Fruit fly (Drosophila melanogaster) whole organism, embryonic: ENCODE measurements around the gene chrb.

Source experiments
- CG10543 ChIP-seq: fragments of 200-800 bp; sonication (Bioruptor generic); optimal IDR thresholded peaks from 3 replicates; lab custom pipeline; 2017; ENCODE audit warnings: missing biosample characterization, mild to moderate bottlenecking, missing genetic modification characterization, moderate library complexity
- CG11456 ChIP-seq: fragments of 200-800 bp; sonication (Bioruptor generic); IDR thresholded peaks from 3 replicates; pipeline ENCODE4 v1.3.6; 2022; ENCODE audit warnings: missing biosample characterization, missing genetic modification characterization
- CG11560 ChIP-seq: fragments of 200-800 bp; sonication (Bioruptor generic); IDR thresholded peaks from 3 replicates; pipeline ENCODE4 v1.3.6; 2022; ENCODE audit warnings: missing biosample characterization, missing genetic modification characterization
- CG12744 ChIP-seq: fragments of 200-800 bp; sonication (Bioruptor generic); optimal IDR thresholded peaks from 2 replicates; lab custom pipeline; 2016; ENCODE audit warnings: missing biosample characterization, missing genetic modification characterization
- CG14441 ChIP-seq: fragments of 200-800 bp; sonication (Bioruptor generic); IDR thresholded peaks from 2 replicates; pipeline ENCODE4 v1.3.6; 2022; ENCODE audit warnings: missing biosample characterization, missing genetic modification characterization
- CG14965 ChIP-seq: fragments of 200-800 bp; sonication (Bioruptor generic); optimal IDR thresholded peaks from 2 replicates; lab custom pipeline; 2016; ENCODE audit warnings: missing biosample characterization, missing genetic modification characterization, borderline replicate concordance
- CG15073 ChIP-seq: fragments of 200-800 bp; sonication (Bioruptor generic); optimal IDR thresholded peaks from 2 replicates; lab custom pipeline; 2016; ENCODE audit warnings: missing biosample characterization, missing genetic modification characterization
- CG17612 ChIP-seq: fragments of 200-800 bp; sonication (Bioruptor generic); IDR thresholded peaks from 2 replicates; pipeline ENCODE4 v1.3.6; 2022; ENCODE audit warnings: missing biosample characterization, missing genetic modification characterization
- CG18262 ChIP-seq: fragments of 200-800 bp; optimal IDR thresholded peaks from 3 replicates; lab custom pipeline; 2019; ENCODE audit warnings: missing biosample characterization, mild to moderate bottlenecking, missing genetic modification characterization, moderate library complexity
- CG30020 ChIP-seq: fragments of 200-800 bp; optimal IDR thresholded peaks from 2 replicates; lab custom pipeline; 2019; ENCODE audit warnings: missing biosample characterization, mild to moderate bottlenecking, missing genetic modification characterization, moderate library complexity
- CG30403 ChIP-seq: fragments of 200-800 bp; sonication (Bioruptor generic); optimal IDR thresholded peaks from 3 replicates; lab custom pipeline; 2016; ENCODE audit warnings: missing biosample characterization, missing genetic modification characterization
- CG32767 ChIP-seq: fragments of 200-800 bp; sonication (Bioruptor generic); IDR thresholded peaks from 2 replicates; pipeline ENCODE4 v1.3.6; 2022; ENCODE audit warnings: missing biosample characterization, missing genetic modification characterization
- CG33557 ChIP-seq: fragments of 200-800 bp; sonication (Bioruptor generic); optimal IDR thresholded peaks from 2 replicates; lab custom pipeline; 2019; ENCODE audit warnings: missing biosample characterization, mild to moderate bottlenecking, missing genetic modification characterization, moderate library complexity
- CG4707 ChIP-seq: fragments of 200-800 bp; sonication (Bioruptor generic); optimal IDR thresholded peaks from 2 replicates; lab custom pipeline; 2018; ENCODE audit warnings: missing biosample characterization, mild to moderate bottlenecking, missing genetic modification characterization, moderate library complexity
- CG6765 ChIP-seq: fragments of 200-800 bp; sonication (Bioruptor generic); optimal IDR thresholded peaks from 3 replicates; lab custom pipeline; 2017; ENCODE audit warnings: missing biosample characterization, mild to moderate bottlenecking, missing genetic modification characterization
- CG7357 ChIP-seq: fragments of 200-800 bp; sonication (Bioruptor generic); IDR thresholded peaks from 3 replicates; pipeline ENCODE4 v1.3.6; 2022; ENCODE audit warnings: missing biosample characterization, missing genetic modification characterization
- CG8478 ChIP-seq: fragments of >200 bp; optimal IDR thresholded peaks from 2 replicates; lab custom pipeline; 2018
- CG8765 ChIP-seq: fragments of 200-800 bp; sonication (Bioruptor generic); IDR thresholded peaks from 2 replicates; pipeline ENCODE4 v1.3.6; 2022; ENCODE audit warnings: missing biosample characterization, missing genetic modification characterization
- CG9727 ChIP-seq: fragments of 200-800 bp; sonication (Bioruptor generic); optimal IDR thresholded peaks from 3 replicates; lab custom pipeline; 2017; ENCODE audit warnings: missing biosample characterization, mild to moderate bottlenecking, missing genetic modification characterization
- D ChIP-seq, 2 experiments: fragments of 200-800 bp in 1 of 2; fragments of >200 bp in 1 of 2; sonication (Bioruptor generic) in 1 of 2; optimal IDR thresholded peaks; 2 replicates in 1 of 2; 3 replicates in 1 of 2; lab custom pipeline; 2017; ENCODE audit warnings: mild to moderate bottlenecking in 1 of 2, missing biosample characterization in 1 of 2, missing genetic modification characterization in 1 of 2, missing genetic modification reagents in 1 of 2
- Dref ChIP-seq: fragments of 200-800 bp; sonication (Bioruptor generic); IDR thresholded peaks from 2 replicates; pipeline ENCODE4 v1.3.6; 2022; ENCODE audit warnings: missing biosample characterization, missing genetic modification characterization
- Drgx ChIP-seq: fragments of 200-800 bp; sonication (Bioruptor generic); IDR thresholded peaks from 2 replicates; pipeline ENCODE4 v1.3.6; 2022; ENCODE audit warnings: missing biosample characterization, missing genetic modification characterization
- ERR ChIP-seq: fragments of 200-800 bp; sonication (Bioruptor generic); optimal IDR thresholded peaks from 2 replicates; lab custom pipeline; 2016; ENCODE audit warnings: missing biosample characterization, missing genetic modification characterization
- Fer1 ChIP-seq: fragments of 200-800 bp; sonication (Bioruptor generic); optimal IDR thresholded peaks from 2 replicates; lab custom pipeline; 2017; ENCODE audit warnings: missing biosample characterization, mild to moderate bottlenecking, missing genetic modification characterization
- Gsc ChIP-seq: fragments of 200-800 bp; sonication (Bioruptor generic); IDR thresholded peaks from 2 replicates; pipeline ENCODE4 v1.3.6; 2022; ENCODE audit warnings: missing biosample characterization, missing genetic modification characterization
- HHEX ChIP-seq: fragments of 200-800 bp; sonication (Bioruptor generic); optimal IDR thresholded peaks from 3 replicates; lab custom pipeline; 2017; ENCODE audit warnings: missing biosample characterization, mild to moderate bottlenecking, missing genetic modification characterization, missing genetic modification reagents
- HLH4C ChIP-seq: fragments of 200-800 bp; sonication (Bioruptor generic); IDR thresholded peaks from 3 replicates; pipeline ENCODE4 v1.3.6; 2022; ENCODE audit warnings: missing biosample characterization, missing genetic modification characterization; ENCODE audit not compliant: partially characterized antibody
- Hsf ChIP-seq: fragments of 200-800 bp; sonication (Bioruptor generic); optimal IDR thresholded peaks from 3 replicates; lab custom pipeline; 2016; ENCODE audit warnings: missing biosample characterization, missing genetic modification characterization
- Poxn ChIP-seq: fragments of 200-800 bp; sonication (Bioruptor generic); IDR thresholded peaks from 2 replicates; pipeline ENCODE4 v1.3.6; 2022; ENCODE audit warnings: missing biosample characterization, missing genetic modification characterization
- Rfx ChIP-seq: fragments of 200-800 bp; sonication (Bioruptor generic); IDR thresholded peaks from 2 replicates; pipeline ENCODE4 v1.3.6; 2022; ENCODE audit warnings: missing biosample characterization, missing genetic modification characterization
- Rx ChIP-seq: fragments of 200-800 bp; sonication (Bioruptor generic); IDR thresholded peaks from 2 replicates; pipeline ENCODE4 v1.3.6; 2022; ENCODE audit warnings: missing biosample characterization, missing genetic modification characterization
- Sox102F ChIP-seq: fragments of 200-800 bp; sonication (Bioruptor generic); optimal IDR thresholded peaks from 2 replicates; lab custom pipeline; 2018; ENCODE audit warnings: missing biosample characterization, mild to moderate bottlenecking, missing genetic modification characterization, moderate library complexity
- ato ChIP-seq: fragments of 200-800 bp; sonication (Bioruptor generic); IDR thresholded peaks from 2 replicates; pipeline ENCODE4 v1.3.6; 2022; ENCODE audit warnings: missing biosample characterization, missing genetic modification characterization; ENCODE audit not compliant: partially characterized antibody
- cas ChIP-seq: fragments of 200-800 bp; sonication (Bioruptor generic); IDR thresholded peaks from 2 replicates; pipeline ENCODE4 v1.3.6; 2022; ENCODE audit warnings: missing biosample characterization, missing genetic modification characterization
- chinmo ChIP-seq: fragments of 200-800 bp; sonication (Bioruptor generic); IDR thresholded peaks from 4 replicates; pipeline ENCODE4 v1.3.6; 2022; ENCODE audit warnings: missing biosample characterization, missing genetic modification characterization; ENCODE audit not compliant: partially characterized antibody
- crp ChIP-seq, 2 experiments: fragments of 200-800 bp; sonication (Bioruptor generic); optimal IDR thresholded peaks; 2 replicates in 1 of 2; 3 replicates in 1 of 2; lab custom pipeline; 2017; ENCODE audit warnings: missing biosample characterization in 2 of 2, missing genetic modification characterization in 2 of 2, mild to moderate bottlenecking in 1 of 2, moderate library complexity in 1 of 2
- eve ChIP-seq, 2 experiments: fragments of >200 bp; optimal IDR thresholded peaks; 2 replicates each; lab custom pipeline; 2017; ENCODE audit warnings: missing biosample characterization in 2 of 2, missing genetic modification characterization in 2 of 2
- eyg ChIP-seq: fragments of 200-800 bp; sonication (Bioruptor generic); optimal IDR thresholded peaks from 3 replicates; lab custom pipeline; 2016; ENCODE audit warnings: missing biosample characterization, missing genetic modification characterization
- gce ChIP-seq: fragments of 200-800 bp; sonication (Bioruptor generic); IDR thresholded peaks from 3 replicates; pipeline ENCODE4 v1.3.6; 2022; ENCODE audit warnings: missing biosample characterization, missing genetic modification characterization
- jumu ChIP-seq: fragments of 200-800 bp; sonication (Bioruptor generic); optimal IDR thresholded peaks from 3 replicates; lab custom pipeline; 2016; ENCODE audit warnings: missing biosample characterization, missing genetic modification characterization
- kay ChIP-seq: fragments of 200-800 bp; sonication (Bioruptor generic); optimal IDR thresholded peaks from 2 replicates; lab custom pipeline; 2016; ENCODE audit warnings: missing biosample characterization, missing genetic modification characterization
- lab ChIP-seq: fragments of 200-800 bp; sonication (Bioruptor generic); optimal IDR thresholded peaks from 3 replicates; lab custom pipeline; 2017; ENCODE audit warnings: missing biosample characterization, missing genetic modification characterization, mild to moderate bottlenecking, moderate library complexity, missing genetic modification reagents
- org-1 ChIP-seq: fragments of 200-800 bp; sonication (Bioruptor generic); optimal IDR thresholded peaks from 2 replicates; lab custom pipeline; 2017; ENCODE audit warnings: missing biosample characterization, missing genetic modification characterization
- peb ChIP-seq: fragments of 200-800 bp; sonication (Bioruptor generic); IDR thresholded peaks from 2 replicates; pipeline ENCODE4 v1.3.6; 2022; ENCODE audit warnings: missing biosample characterization, missing genetic modification characterization
- psq ChIP-seq: fragments of 200-800 bp; sonication (Bioruptor generic); optimal IDR thresholded peaks from 2 replicates; lab custom pipeline; 2017; ENCODE audit warnings: missing biosample characterization, missing genetic modification characterization
- salm ChIP-seq: fragments of 200-800 bp; sonication (Bioruptor generic); optimal IDR thresholded peaks from 2 replicates; lab custom pipeline; 2018; ENCODE audit warnings: missing biosample characterization, mild to moderate bottlenecking, missing genetic modification characterization
- sens-2 ChIP-seq: fragments of 200-800 bp; sonication (Bioruptor generic); IDR thresholded peaks from 2 replicates; pipeline ENCODE4 v1.3.6; 2022; ENCODE audit warnings: missing biosample characterization, missing genetic modification characterization
- toy ChIP-seq: fragments of 200-800 bp; sonication (Bioruptor generic); IDR thresholded peaks from 2 replicates; pipeline ENCODE4 v1.3.6; 2022; ENCODE audit warnings: missing biosample characterization, missing genetic modification characterization
- unpg ChIP-seq: fragments of 200-800 bp; sonication (Bioruptor generic); optimal IDR thresholded peaks from 3 replicates; lab custom pipeline; 2018; ENCODE audit warnings: missing biosample characterization, mild to moderate bottlenecking, missing genetic modification characterization, moderate library complexity
- zen ChIP-seq: fragments of 200-800 bp; sonication (Bioruptor generic); optimal IDR thresholded peaks from 3 replicates; lab custom pipeline; 2018; ENCODE audit warnings: missing biosample characterization, mild to moderate bottlenecking, missing genetic modification characterization, moderate library complexity

The chrb gene

dm6 chr3L:11491222-11491873 is 4.0 kb downstream of the chrb start (continued):
- TF ChIP-seq eve (GFP tag; optimal IDR thresholded peaks at IDR 0.05; lab: Kevin White, UChicago) = no peak
- TF ChIP-seq gce (GFP tag; lab: Robert Waterston, UW) = no peak
- peak; percentile 21 for TF ChIP-seq CG15073 (GFP tag; lab: Kevin White, UChicago)
- TF ChIP-seq Poxn = no peak
- peak; percentile 77 for TF ChIP-seq Rfx (GFP tag; lab: Robert Waterston, UW)
- TF ChIP-seq peb = 0 out of 2 replicates have a peak, but pooled peaks have one; percentile 12
- TF ChIP-seq Sox102F (GFP tag; lab: Kevin White, UChicago) = peak; percentile 67
- TF ChIP-seq cas (GFP tag; lab: Robert Waterston, UW) = no peak
- no peak for TF ChIP-seq CG12744 (GFP tag; lab: Kevin White, UChicago)
- no peak for TF ChIP-seq toy
- TF ChIP-seq CG11456 (GFP tag; lab: Robert Waterston, UW) = no peak; the same call in 2 of the 3 replicates
- peak; percentile 69 for TF ChIP-seq CG30403 (GFP tag; lab: Kevin White, UChicago)
- TF ChIP-seq Hsf = peak; percentile 43
- no peak for TF ChIP-seq CG11560 (tag; lab: Robert Waterston, UW)
- no peak for TF ChIP-seq CG4707
- TF ChIP-seq lab (GFP tag; lab: Kevin White, UChicago) = peak; percentile 82
- peak; percentile 42; the same call in 1 of the 3 replicates for TF ChIP-seq CG7357 (GFP tag; lab: Robert Waterston, UW)
- no peak for TF ChIP-seq kay (GFP tag; lab: Kevin White, UChicago)
- no peak for TF ChIP-seq ato
- TF ChIP-seq CG8765 = no peak
- no peak for TF ChIP-seq crp (GFP tag; optimal IDR thresholded peaks at IDR 0.05; lab: Kevin White, UChicago)
- TF ChIP-seq CG18262 (tag; lab: Kevin White, UChicago) = peak; percentile 66
- TF ChIP-seq sens-2 (GFP tag; lab: Robert Waterston, UW) = no peak
- peak; percentile 23 for TF ChIP-seq ERR (GFP tag; lab: Kevin White, UChicago)
- no peak for TF ChIP-seq CG6765 (GFP tag; lab: Kevin White, UChicago)
- TF ChIP-seq CG9727 = peak; percentile 20
- peak; percentile 37 for TF ChIP-seq CG10543 (GFP tag; lab: Kevin White, UChicago)
- TF ChIP-seq CG8478 (lab: Kevin White, UChicago) = no peak
- TF ChIP-seq HLH4C = peak; percentile 33; the same call in 1 of the 3 replicates
- TF ChIP-seq zen = peak; percentile 25
- TF ChIP-seq D (optimal IDR thresholded peaks at IDR 0.05; lab: Kevin White, UChicago) = peak; percentile 50
- no peak for TF ChIP-seq D (GFP tag; optimal IDR thresholded peaks at IDR 0.05; lab: Kevin White, UChicago)
- no peak for TF ChIP-seq Dref (GFP tag; lab: Robert Waterston, UW)
- peak; percentile 32 for TF ChIP-seq org-1 (GFP tag; lab: Kevin White, UChicago)
- peak; percentile 42 for TF ChIP-seq eyg
- peak; percentile 49; the same call in 1 of the 2 replicates for TF ChIP-seq CG32767 (GFP tag; lab: Robert Waterston, UW)
- no peak for TF ChIP-seq chinmo
- TF ChIP-seq unpg (GFP tag; lab: Kevin White, UChicago) = peak; percentile 64
- no peak for TF ChIP-seq psq (GFP tag; lab: Kevin White, UChicago)
- peak; percentile 78 for TF ChIP-seq CG14441 (GFP tag; lab: Robert Waterston, UW)
- no peak for TF ChIP-seq Gsc
- peak; percentile 62 for TF ChIP-seq Fer1 (GFP tag; lab: Kevin White, UChicago)
- TF ChIP-seq HHEX (GFP tag; lab: Kevin White, UChicago) = peak; percentile 48
- no peak for TF ChIP-seq CG30020 (tag; lab: Kevin White, UChicago)
- TF ChIP-seq CG14965 = no peak
- TF ChIP-seq CG17612 (GFP tag; lab: Robert Waterston, UW) = 0 out of 2 replicates have a peak, but pooled peaks have one; percentile 11
- TF ChIP-seq Rx (GFP tag; lab: Robert Waterston, UW) = peak; percentile 44; the same call in 1 of the 2 replicates
- TF ChIP-seq salm = no peak
- TF ChIP-seq Drgx (GFP tag; lab: Robert Waterston, UW) = peak; percentile 60
- peak; percentile 31 for TF ChIP-seq jumu (GFP tag; lab: Kevin White, UChicago)
- no peak for TF ChIP-seq CG33557 (GFP tag; lab: Kevin White, UChicago)
